Fruit fly (Drosophila melanogaster): ENCODE data around the gene CG31465.

CG31465 gene

DNA sequence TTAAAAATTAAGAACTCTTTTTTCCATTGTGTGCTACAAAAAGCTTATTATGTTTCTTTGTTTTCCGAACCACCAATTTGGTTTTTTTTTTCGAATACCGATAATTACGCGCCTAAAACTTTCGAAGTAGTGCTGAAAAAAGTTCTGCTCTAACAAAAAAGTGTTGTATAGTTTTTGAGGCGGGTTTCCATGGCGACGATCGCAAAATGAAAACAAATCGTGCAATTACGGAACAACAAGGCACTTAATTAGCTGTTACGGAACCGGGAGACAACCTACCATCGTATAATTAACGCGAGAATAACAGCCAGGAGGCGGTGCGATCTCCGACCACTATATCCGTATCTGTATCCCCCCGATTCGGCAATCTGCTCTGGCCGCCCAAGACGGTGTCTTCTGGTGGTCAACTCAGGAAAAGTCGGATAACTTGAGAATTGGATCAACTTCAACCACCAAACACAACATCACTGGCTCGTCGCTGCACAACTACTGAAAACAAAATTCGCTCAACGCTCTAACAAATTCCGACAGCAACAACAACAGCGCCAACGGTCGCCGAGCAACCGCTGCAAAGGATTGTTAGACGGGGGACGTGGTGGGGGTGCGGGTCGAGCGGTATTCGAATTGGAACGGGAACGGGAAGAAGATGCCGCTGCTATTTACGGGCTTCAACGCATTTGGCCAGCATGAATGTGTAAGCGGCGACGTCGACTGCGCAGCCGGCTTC lies 6.4 kb downstream of the CG31465 start, which contains the start of the genes CG6678 and dnd:
CG6678 (plus strand) TSS at position 169 of the 727 bp plus-strand sequence.
dnd (minus strand) TSS at position 495 of the 727 bp plus-strand sequence.
- TF ChIP-seq HLH106 (tag; optimal IDR thresholded peaks at IDR 0.05) (no peak), Abd-B (GFP tag; optimal IDR thresholded peaks at IDR 0.05) (no peak), Vsx2 (GFP tag; optimal IDR thresholded peaks at IDR 0.05; ENCODE audit: partially characterized antibody) (peak; percentile 80), br (GFP tag; optimal IDR thresholded peaks at IDR 0.05) (no peak), Hnf4 (GFP tag; optimal IDR thresholded peaks at IDR 0.05) (peak; percentile 24)

DNA sequence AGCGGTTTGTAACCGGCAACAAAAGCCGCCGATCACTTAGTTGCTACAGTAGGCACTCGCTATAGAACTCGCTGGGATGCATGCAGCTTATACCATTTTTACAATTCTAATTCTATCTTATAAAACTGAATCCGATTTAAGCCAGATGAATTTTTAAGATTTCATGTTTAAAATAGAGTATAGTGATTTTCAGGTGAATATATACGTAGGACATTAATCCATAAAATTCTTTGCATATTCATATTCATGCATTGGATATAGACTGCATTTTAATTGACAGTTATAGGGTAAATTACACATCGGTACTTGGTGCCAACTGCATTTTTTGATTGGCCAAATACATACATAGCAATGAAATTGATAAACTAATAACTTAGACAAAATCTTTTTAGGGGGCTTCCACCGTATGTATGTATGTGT lies 7.0 kb downstream of the CG31465 start:
- TF ChIP-seq Hr83 (GFP tag; optimal IDR thresholded peaks at IDR 0.05; ENCODE audit: poor library complexity, severe bottlenecking): no peak
- TF ChIP-seq fru (GFP tag; optimal IDR thresholded peaks at IDR 0.05): peak; percentile 56
- peak; percentile 19 for TF ChIP-seq Hnf4 (GFP tag; optimal IDR thresholded peaks at IDR 0.05)
- peak in 1 of 2 experiments; percentile 53 for TF ChIP-seq foxo (GFP tag; optimal IDR thresholded peaks at IDR 0.05)
- TF ChIP-seq rgr (GFP tag; optimal IDR thresholded peaks at IDR 0.05): peak; percentile 16
- no peak for TF ChIP-seq Mio (GFP tag; optimal IDR thresholded peaks at IDR 0.05)
- TF ChIP-seq dsf (GFP tag; optimal IDR thresholded peaks at IDR 0.05; ENCODE audit: borderline replicate concordance): no peak
- no peak for TF ChIP-seq Dfd (GFP tag; optimal IDR thresholded peaks at IDR 0.05)
- peak; percentile 37 for TF ChIP-seq HLH106 (tag; optimal IDR thresholded peaks at IDR 0.05)
- peak; percentile 33 for TF ChIP-seq ey (GFP tag; optimal IDR thresholded peaks at IDR 0.05)
- TF ChIP-seq woc (GFP tag; optimal IDR thresholded peaks at IDR 0.05): peak; percentile 40

DNA sequence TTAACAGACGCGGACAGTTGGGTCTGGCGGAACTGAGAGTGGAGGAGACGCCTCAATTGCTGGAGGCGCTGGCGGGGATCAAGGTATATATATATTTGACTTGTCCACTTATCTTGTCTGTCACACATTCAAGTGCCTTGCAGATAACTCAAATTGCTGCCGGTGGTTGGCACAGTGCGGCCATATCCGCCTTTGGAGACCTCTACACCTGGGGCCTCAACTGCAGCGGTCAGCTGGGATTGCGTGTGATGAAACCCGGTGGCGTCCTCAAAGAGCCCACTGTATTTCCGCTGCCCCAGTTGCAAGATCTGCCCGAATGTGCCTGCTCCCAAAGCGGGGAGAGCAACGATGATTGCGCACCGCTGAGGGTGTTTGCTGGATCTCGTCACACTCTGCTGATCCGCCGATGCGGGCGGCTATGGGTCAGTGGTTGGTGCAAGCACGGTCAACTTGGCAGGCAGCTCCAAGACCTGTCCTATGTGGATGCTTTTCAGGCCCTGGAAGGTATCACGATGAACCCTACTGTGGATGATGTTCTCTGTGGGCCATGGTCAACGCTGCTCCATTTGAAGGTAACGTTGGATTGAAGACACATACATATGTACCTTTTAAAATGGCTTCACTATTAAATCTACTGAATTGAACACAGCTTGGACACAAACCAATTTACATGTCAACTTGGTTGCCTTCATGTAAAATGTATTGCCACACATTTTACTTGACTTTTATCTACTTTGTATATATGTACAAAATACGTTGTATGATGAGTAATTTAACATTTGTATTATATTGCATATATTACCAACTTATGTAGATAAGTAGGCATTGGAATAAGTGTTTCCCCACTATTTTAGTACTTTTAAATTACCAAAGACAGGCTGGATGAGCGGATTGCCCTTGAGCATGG lies 8.3 kb downstream of the CG31465 start, which contains the start of gene CG43844:
CG43844 (plus strand) TSS at position 844 of the 907 bp plus-strand sequence.
- no peak for TF ChIP-seq woc (GFP tag; optimal IDR thresholded peaks at IDR 0.05)
- no peak for TF ChIP-seq Sp1 (GFP tag; optimal IDR thresholded peaks at IDR 0.05)
- peak; percentile 6 for TF ChIP-seq ey (GFP tag; optimal IDR thresholded peaks at IDR 0.05)
- no peak for TF ChIP-seq Hr83 (GFP tag; optimal IDR thresholded peaks at IDR 0.05; ENCODE audit: poor library complexity, severe bottlenecking)
- TF ChIP-seq Hr78 (GFP tag; optimal IDR thresholded peaks at IDR 0.05): no peak
- TF ChIP-seq rgr (GFP tag; optimal IDR thresholded peaks at IDR 0.05): no peak
- TF ChIP-seq brk (GFP tag; optimal IDR thresholded peaks at IDR 0.05): no peak
- no peak for TF ChIP-seq Hnf4 (GFP tag; optimal IDR thresholded peaks at IDR 0.05)
- TF ChIP-seq foxo (GFP tag; optimal IDR thresholded peaks at IDR 0.05): peak in 1 of 2 experiments; percentile 35
- no peak for TF ChIP-seq CG32264 (GFP tag; optimal IDR thresholded peaks at IDR 0.05)
- no peak for TF ChIP-seq Dif (GFP tag; optimal IDR thresholded peaks at IDR 0.05; ENCODE audit: partially characterized antibody)
- peak; percentile 0 for TF ChIP-seq h (GFP tag; optimal IDR thresholded peaks at IDR 0.05)
- no peak for TF ChIP-seq dl (GFP tag; optimal IDR thresholded peaks at IDR 0.05; ENCODE audit: insufficient read depth in 1 of 2, partially characterized antibody in 2 of 2)
- TF ChIP-seq pan (optimal IDR thresholded peaks at IDR 0.05): no peak
- TF ChIP-seq jim (GFP tag; optimal IDR thresholded peaks at IDR 0.05): no peak
- TF ChIP-seq Abd-B (GFP tag; optimal IDR thresholded peaks at IDR 0.05): no peak
- TF ChIP-seq N (GFP tag; optimal IDR thresholded peaks at IDR 0.05): no peak
- no peak for TF ChIP-seq tai (GFP tag; optimal IDR thresholded peaks at IDR 0.05)
- no peak for TF ChIP-seq CrebA (GFP tag; optimal IDR thresholded peaks at IDR 0.05; ENCODE audit: borderline replicate concordance)
- peak; percentile 30 for TF ChIP-seq Myc (optimal IDR thresholded peaks at IDR 0.05)
- peak; percentile 45 for TF ChIP-seq fru (GFP tag; optimal IDR thresholded peaks at IDR 0.05)
- TF ChIP-seq Vsx2 (GFP tag; optimal IDR thresholded peaks at IDR 0.05; ENCODE audit: partially characterized antibody): no peak
- no peak for TF ChIP-seq OdsH (GFP tag; optimal IDR thresholded peaks at IDR 0.05)
- TF ChIP-seq psq (GFP tag; optimal IDR thresholded peaks at IDR 0.05): no peak
- TF ChIP-seq sage (GFP tag; optimal IDR thresholded peaks at IDR 0.05): no peak
- no peak for TF ChIP-seq Jra (GFP tag; optimal IDR thresholded peaks at IDR 0.05)
